Worm (Caenorhabditis elegans) whole organism, late embryonic: ENCODE measurements around the gene Y61B8A.6.

Source experiments
- ama-1 ChIP-seq: fragments of 150-350 bp; optimal IDR thresholded peaks from 2 replicates; lab custom pipeline; 2014
- ceh-14 ChIP-seq: sonication (generic microtip); optimal IDR thresholded peaks from 2 replicates; lab custom pipeline; 2016; ENCODE audit warnings: missing genotype, missing genetic modification characterization, missing compliant biosample characterization
- hlh-15 ChIP-seq: sonication (generic microtip); optimal IDR thresholded peaks from 2 replicates; lab custom pipeline; 2016; ENCODE audit warnings: missing genetic modification characterization, missing compliant biosample characterization
- hlh-8 ChIP-seq: sonication (generic microtip); optimal IDR thresholded peaks from 2 replicates; lab custom pipeline; 2016; ENCODE audit warnings: missing genotype, missing genetic modification characterization, missing compliant biosample characterization
- pag-3 ChIP-seq: sonication (generic microtip); optimal IDR thresholded peaks from 2 replicates; lab custom pipeline; 2016; ENCODE audit warnings: missing compliant biosample characterization, missing genetic modification characterization, borderline replicate concordance
- pat-9 ChIP-seq: fragments of 200-800 bp; sonication (Bioruptor generic); optimal IDR thresholded peaks from 2 replicates; lab custom pipeline; 2018; ENCODE audit warnings: mild to moderate bottlenecking, missing genetic modification characterization, moderate library complexity, missing compliant biosample characterization
- pqm-1 ChIP-seq: sonication (generic microtip); optimal IDR thresholded peaks from 2 replicates; lab custom pipeline; 2016; ENCODE audit warnings: missing genetic modification characterization, missing compliant biosample characterization
- sox-2 ChIP-seq: fragments of 200-800 bp; sonication (Bioruptor generic); IDR thresholded peaks from 2 replicates; pipeline ENCODE4 v1.3.6; 2022; ENCODE audit warnings: missing genetic modification reagents, missing genetic modification characterization, missing compliant biosample characterization

ce11 chrV:17215602-17216001 is 36.1 kb upstream of the Y61B8A.6 start:
- TF ChIP-seq ceh-14 (tag; lab: Kevin White, UChicago) (no peak), ama-1 (lab: Kevin White, UChicago) (no peak), hlh-8 (tag; lab: Kevin White, UChicago) (no peak), pqm-1 (tag; lab: Kevin White, UChicago) (no peak), sox-2 (GFP tag; lab: Robert Waterston, UW) (no peak), pag-3 (tag; lab: Kevin White, UChicago) (no peak), hlh-15 (tag; lab: Kevin White, UChicago) (no peak), pat-9 (tag; lab: Kevin White, UChicago) (no peak)
